Fruit fly (Drosophila melanogaster) whole organism, embryonic: ENCODE results near the gene CG5080.

Source experiments
- BEAF-32 ChIP-seq: fragments of 200-800 bp; sonication (Bioruptor generic); optimal IDR thresholded peaks from 3 replicates; lab custom pipeline; 2017; ENCODE audit warnings: missing biosample characterization, missing genetic modification characterization, mild to moderate bottlenecking, moderate library complexity, missing genetic modification reagents
- CG10543 ChIP-seq: fragments of 200-800 bp; sonication (Bioruptor generic); optimal IDR thresholded peaks from 3 replicates; lab custom pipeline; 2017; ENCODE audit warnings: missing biosample characterization, mild to moderate bottlenecking, missing genetic modification characterization, moderate library complexity
- CG10565 ChIP-seq: fragments of 200-800 bp; sonication (Bioruptor generic); optimal IDR thresholded peaks from 3 replicates; lab custom pipeline; 2016; ENCODE audit warnings: missing biosample characterization, mild to moderate bottlenecking, missing genetic modification characterization
- CG10959 ChIP-seq: fragments of 200-800 bp; sonication (Bioruptor generic); IDR thresholded peaks from 2 replicates; pipeline ENCODE4 v1.3.6; 2022; ENCODE audit warnings: missing biosample characterization, missing genetic modification characterization
- CG11696 ChIP-seq: fragments of 200-800 bp; sonication (Bioruptor generic); IDR thresholded peaks from 2 replicates; pipeline ENCODE4 v1.3.6; 2022; ENCODE audit warnings: missing biosample characterization, missing genetic modification characterization
- CG1233 ChIP-seq: fragments of 200-800 bp; sonication (Bioruptor generic); optimal IDR thresholded peaks from 4 replicates; lab custom pipeline; 2018; ENCODE audit warnings: missing biosample characterization, mild to moderate bottlenecking, missing genetic modification characterization
- CG14050 ChIP-seq: fragments of 200-800 bp; sonication (Bioruptor generic); IDR thresholded peaks from 3 replicates; pipeline ENCODE4 v1.3.6; 2022; ENCODE audit warnings: missing biosample characterization, missing genetic modification characterization
- CG15073 ChIP-seq: fragments of 200-800 bp; sonication (Bioruptor generic); optimal IDR thresholded peaks from 2 replicates; lab custom pipeline; 2016; ENCODE audit warnings: missing biosample characterization, missing genetic modification characterization
- CG1647 ChIP-seq: fragments of 200-800 bp; sonication (Bioruptor generic); optimal IDR thresholded peaks from 3 replicates; lab custom pipeline; 2016; ENCODE audit warnings: missing biosample characterization, missing genetic modification characterization
- CG16779 ChIP-seq: fragments of 200-800 bp; sonication (Bioruptor generic); IDR thresholded peaks from 2 replicates; pipeline ENCODE4 v1.3.6; 2022; ENCODE audit warnings: missing biosample characterization, missing genetic modification characterization
- CG16815 ChIP-seq: fragments of 200-800 bp; sonication (Bioruptor generic); optimal IDR thresholded peaks from 3 replicates; lab custom pipeline; 2017; ENCODE audit warnings: missing biosample characterization, mild to moderate bottlenecking, missing genetic modification characterization
- CG17829 ChIP-seq: fragments of 200-800 bp; optimal IDR thresholded peaks from 2 replicates; lab custom pipeline; 2019; ENCODE audit warnings: missing biosample characterization, mild to moderate bottlenecking, missing genetic modification characterization, moderate library complexity
- CG2712 ChIP-seq: fragments of 200-800 bp; optimal IDR thresholded peaks from 3 replicates; lab custom pipeline; 2019; ENCODE audit warnings: missing biosample characterization, mild to moderate bottlenecking, missing genetic modification characterization, moderate library complexity
- CG2875 ChIP-seq: fragments of 200-800 bp; sonication (Bioruptor generic); optimal IDR thresholded peaks from 2 replicates; lab custom pipeline; 2017; ENCODE audit warnings: missing biosample characterization, mild to moderate bottlenecking, missing genetic modification characterization, missing genetic modification reagents
- CG30431 ChIP-seq: fragments of 200-800 bp; sonication (Bioruptor generic); optimal IDR thresholded peaks from 2 replicates; lab custom pipeline; 2017; ENCODE audit warnings: missing biosample characterization, missing genetic modification characterization
- CG3726 ChIP-seq: fragments of 200-800 bp; sonication (Bioruptor generic); IDR thresholded peaks from 3 replicates; pipeline ENCODE4, ENCODE4 v1.3.6; 2022; ENCODE audit warnings: missing biosample characterization, missing genetic modification characterization
- CG5180 ChIP-seq: fragments of 200-800 bp; sonication (Bioruptor generic); optimal IDR thresholded peaks from 3 replicates; lab custom pipeline; 2017; ENCODE audit warnings: missing biosample characterization, missing genetic modification characterization, mild to moderate bottlenecking, moderate library complexity, missing genetic modification reagents
- CG7928 ChIP-seq: fragments of 200-800 bp; sonication (Bioruptor generic); optimal IDR thresholded peaks from 2 replicates; lab custom pipeline; 2017; ENCODE audit warnings: missing biosample characterization, mild to moderate bottlenecking, missing genetic modification characterization
- CG8281 ChIP-seq: fragments of 200-800 bp; sonication (Bioruptor generic); optimal IDR thresholded peaks from 2 replicates; lab custom pipeline; 2018; ENCODE audit warnings: missing biosample characterization, mild to moderate bottlenecking, missing genetic modification characterization, moderate library complexity
- D ChIP-seq, 2 experiments: fragments of 200-800 bp in 1 of 2; fragments of >200 bp in 1 of 2; sonication (Bioruptor generic) in 1 of 2; optimal IDR thresholded peaks; 2 replicates in 1 of 2; 3 replicates in 1 of 2; lab custom pipeline; 2017; ENCODE audit warnings: mild to moderate bottlenecking in 1 of 2, missing biosample characterization in 1 of 2, missing genetic modification characterization in 1 of 2, missing genetic modification reagents in 1 of 2
- Dek ChIP-seq: fragments of 200-800 bp; sonication (Bioruptor generic); optimal IDR thresholded peaks from 3 replicates; lab custom pipeline; 2019; ENCODE audit warnings: missing biosample characterization, mild to moderate bottlenecking, missing genetic modification characterization, moderate library complexity
- HmgD ChIP-seq: fragments of 200-800 bp; sonication (Bioruptor generic); optimal IDR thresholded peaks from 3 replicates; lab custom pipeline; 2016; ENCODE audit warnings: missing biosample characterization, missing genetic modification characterization
- Hr3 ChIP-seq: fragments of 200-800 bp; sonication (Bioruptor generic); optimal IDR thresholded peaks from 3 replicates; lab custom pipeline; 2016; ENCODE audit warnings: missing biosample characterization, missing genetic modification characterization
- MTF-1 ChIP-seq: fragments of 200-800 bp; sonication (Bioruptor generic); optimal IDR thresholded peaks from 2 replicates; lab custom pipeline; 2018; ENCODE audit warnings: missing biosample characterization, mild to moderate bottlenecking, missing genetic modification characterization, borderline replicate concordance
- Optix ChIP-seq: fragments of 200-800 bp; sonication (Bioruptor generic); IDR thresholded peaks from 3 replicates; pipeline ENCODE4 v1.3.6; 2022; ENCODE audit warnings: missing biosample characterization, missing genetic modification characterization
- Rfx ChIP-seq: fragments of 200-800 bp; sonication (Bioruptor generic); IDR thresholded peaks from 2 replicates; pipeline ENCODE4 v1.3.6; 2022; ENCODE audit warnings: missing biosample characterization, missing genetic modification characterization
- Scr ChIP-seq: fragments of 200-800 bp; sonication (Bioruptor generic); IDR thresholded peaks from 2 replicates; pipeline ENCODE4 v1.3.6; 2022; ENCODE audit warnings: missing biosample characterization, missing genetic modification characterization; ENCODE audit not compliant: partially characterized antibody
- Stat92E ChIP-seq, 3 experiments: fragments of >200 bp in 2 of 3; fragments of 200-800 bp in 1 of 3; sonication (Bioruptor generic) in 1 of 3; optimal IDR thresholded peaks; 2 replicates each; lab custom pipeline; 2017 to 2019; ENCODE audit warnings: missing biosample characterization in 3 of 3, missing genetic modification characterization in 3 of 3, mild to moderate bottlenecking in 1 of 3, moderate library complexity in 1 of 3
- TFAM ChIP-seq: fragments of 200-800 bp; sonication (Bioruptor generic); optimal IDR thresholded peaks from 2 replicates; lab custom pipeline; 2017; ENCODE audit warnings: missing biosample characterization, missing genetic modification characterization, inconsistent platforms
- Tbp ChIP-seq: fragments of >200 bp; optimal IDR thresholded peaks from 2 replicates; lab custom pipeline; 2018; ENCODE audit warnings: missing biosample characterization, missing genetic modification characterization
- Xrp1 ChIP-seq: fragments of 200-800 bp; sonication (Bioruptor generic); IDR thresholded peaks from 2 replicates; pipeline ENCODE4 v1.3.6; 2022; ENCODE audit warnings: missing biosample characterization, missing genetic modification characterization
- ash1 ChIP-seq: fragments of 200-800 bp; sonication (Bioruptor generic); optimal IDR thresholded peaks from 2 replicates; lab custom pipeline; 2018; ENCODE audit warnings: missing biosample characterization, mild to moderate bottlenecking, missing genetic modification characterization
- bbx ChIP-seq: fragments of 200-800 bp; sonication (Bioruptor generic); IDR thresholded peaks from 2 replicates; pipeline ENCODE4 v1.3.6; 2022; ENCODE audit warnings: missing biosample characterization, missing genetic modification characterization; ENCODE audit not compliant: partially characterized antibody
- cato ChIP-seq: fragments of 200-800 bp; sonication (Bioruptor generic); optimal IDR thresholded peaks from 2 replicates; lab custom pipeline; 2016; ENCODE audit warnings: missing biosample characterization, missing genetic modification characterization, borderline replicate concordance
- chif ChIP-seq, 2 experiments: fragments of 200-800 bp; sonication (Bioruptor generic); optimal IDR thresholded peaks; 3 replicates each; lab custom pipeline; 2016; ENCODE audit warnings: missing biosample characterization in 2 of 2, missing genetic modification characterization in 2 of 2
- fd3F ChIP-seq: fragments of 200-800 bp; sonication (Bioruptor generic); optimal IDR thresholded peaks from 2 replicates; lab custom pipeline; 2018; ENCODE audit warnings: missing biosample characterization, mild to moderate bottlenecking, missing genetic modification characterization, moderate library complexity
- ftz-f1 ChIP-seq: fragments of 200-800 bp; sonication (Bioruptor generic); optimal IDR thresholded peaks from 2 replicates; lab custom pipeline; 2016; ENCODE audit warnings: missing biosample characterization, missing genetic modification characterization
- grau ChIP-seq: fragments of 200-800 bp; optimal IDR thresholded peaks from 3 replicates; lab custom pipeline; 2019; ENCODE audit warnings: missing biosample characterization, mild to moderate bottlenecking, missing genetic modification characterization, moderate library complexity
- nerfin-1 ChIP-seq: fragments of 200-800 bp; sonication (Bioruptor generic); optimal IDR thresholded peaks from 3 replicates; lab custom pipeline; 2019; ENCODE audit warnings: missing biosample characterization, mild to moderate bottlenecking, missing genetic modification characterization, moderate library complexity
- pb ChIP-seq: fragments of 200-800 bp; sonication (Bioruptor generic); optimal IDR thresholded peaks from 3 replicates; lab custom pipeline; 2016; ENCODE audit warnings: missing biosample characterization, missing genetic modification characterization
- salm ChIP-seq: fragments of 200-800 bp; sonication (Bioruptor generic); optimal IDR thresholded peaks from 2 replicates; lab custom pipeline; 2018; ENCODE audit warnings: missing biosample characterization, mild to moderate bottlenecking, missing genetic modification characterization
- sob ChIP-seq: fragments of 200-800 bp; sonication (Bioruptor generic); IDR thresholded peaks from 2 replicates; pipeline ENCODE4 v1.3.6; 2022; ENCODE audit warnings: missing biosample characterization, missing genetic modification characterization
- stc ChIP-seq: fragments of 200-800 bp; sonication (Bioruptor generic); IDR thresholded peaks from 2 replicates; pipeline ENCODE4 v1.3.6; 2022; ENCODE audit warnings: missing biosample characterization, missing genetic modification characterization
- vnd ChIP-seq: fragments of 200-800 bp; sonication (Bioruptor generic); IDR thresholded peaks from 3 replicates; pipeline ENCODE4 v1.3.6; 2022; ENCODE audit warnings: missing biosample characterization, missing genetic modification characterization; ENCODE audit not compliant: partially characterized antibody
- wdn ChIP-seq: fragments of 200-800 bp; sonication (Bioruptor generic); IDR thresholded peaks from 2 replicates; pipeline ENCODE4 v1.3.6; 2022; ENCODE audit warnings: missing biosample characterization, missing genetic modification characterization
- wor ChIP-seq: fragments of 200-800 bp; sonication (Bioruptor generic); IDR thresholded peaks from 2 replicates; pipeline ENCODE4 v1.3.6; 2022; ENCODE audit warnings: missing biosample characterization, missing genetic modification characterization
- yki ChIP-seq: fragments of >200 bp; optimal IDR thresholded peaks from 3 replicates; lab custom pipeline; 2018

CG5080 gene

DNA sequence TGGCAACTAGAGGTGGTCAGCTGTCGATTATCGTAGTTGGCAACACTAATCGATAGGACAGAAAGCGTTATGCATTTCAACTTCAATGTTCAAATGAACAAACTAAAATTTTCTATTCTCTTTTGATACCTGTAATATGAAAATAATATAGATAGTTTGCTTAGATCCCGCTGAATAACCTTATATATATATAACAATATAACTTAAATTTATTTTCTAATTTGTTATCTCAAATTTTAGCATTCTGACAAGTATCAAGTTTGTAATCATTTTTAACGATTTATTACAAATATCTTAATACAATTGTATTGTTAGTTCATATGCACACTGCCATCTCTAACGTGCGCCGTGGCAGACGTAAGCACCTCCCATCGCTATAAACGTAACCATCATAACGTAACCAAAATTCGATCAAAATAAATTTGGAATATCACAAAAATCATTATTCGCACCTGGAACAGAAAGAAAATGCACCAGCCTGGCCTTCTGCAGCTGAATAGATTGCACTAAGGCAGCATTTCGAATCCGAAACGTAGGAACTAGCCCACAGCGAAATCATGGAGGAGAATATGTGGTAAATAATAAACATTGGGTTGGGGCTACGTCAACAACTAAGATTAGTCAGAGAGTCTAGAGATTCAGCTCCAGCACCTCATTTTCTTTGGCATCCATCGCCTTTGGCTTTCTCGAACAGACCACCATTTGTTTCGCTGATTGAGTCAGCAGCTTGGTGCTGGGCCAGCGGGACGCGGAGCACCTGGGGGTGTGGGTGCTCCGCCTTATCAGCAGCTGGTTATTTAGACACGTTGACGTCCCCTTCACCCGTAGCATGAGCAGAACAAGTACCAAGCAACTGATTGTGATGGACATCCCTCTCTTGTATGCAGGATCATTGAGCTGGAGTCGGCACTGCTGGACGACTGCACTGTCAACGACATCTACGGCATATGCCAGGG is 34.5 kb downstream of the CG5080 start, which contains the start of the genes Pino and TBC1D23 (continued):
- TF ChIP-seq CG16815 (GFP tag; lab: Kevin White, UChicago) (peak; percentile 56), CG8281 (tag; lab: Kevin White, UChicago) (peak; percentile 38), CG1647 (peak; percentile 30), CG11696 (GFP tag; lab: Robert Waterston, UW) (no peak), Tbp (GFP tag; lab: Kevin White, UChicago) (no peak), CG15073 (GFP tag; lab: Kevin White, UChicago) (no peak), fd3F (GFP tag; lab: Kevin White, UChicago) (peak; percentile 47), ash1 (GFP tag; lab: Kevin White, UChicago) (no peak), CG10959 (no peak), Stat92E (GFP tag; optimal IDR thresholded peaks at IDR 0.05; lab: Kevin White, UChicago) (no peak), CG30431 (GFP tag; lab: Kevin White, UChicago) (peak; percentile 48), salm (tag; lab: Kevin White, UChicago) (no peak), CG10543 (GFP tag; lab: Kevin White, UChicago) (peak; percentile 75), wdn (no peak; the same call in 1 of the 2 replicates), ftz-f1 (GFP tag; lab: Kevin White, UChicago) (no peak), wor (no peak), D (optimal IDR thresholded peaks at IDR 0.05; lab: Kevin White, UChicago) (no peak), D (GFP tag; optimal IDR thresholded peaks at IDR 0.05; lab: Kevin White, UChicago) (peak; percentile 45), chif (GFP tag; optimal IDR thresholded peaks at IDR 0.05; lab: Kevin White, UChicago) (peak in 1 of 2 experiments; percentile 45), Scr (GFP tag; lab: Robert Waterston, UW) (peak; percentile 80), CG2712 (tag; lab: Kevin White, UChicago) (peak; percentile 82), nerfin-1 (tag; lab: Kevin White, UChicago) (peak; percentile 46), CG14050 (GFP tag; lab: Robert Waterston, UW) (no peak), sob (GFP tag; lab: Robert Waterston, UW) (peak; percentile 71), HmgD (GFP tag; lab: Kevin White, UChicago) (no peak), MTF-1 (GFP tag; lab: Kevin White, UChicago) (no peak), CG3726 (GFP tag; lab: Robert Waterston, UW) (no peak), Hr3 (GFP tag; lab: Kevin White, UChicago) (peak; percentile 82), Dek (peak; percentile 69), Optix (GFP tag; lab: Robert Waterston, UW) (no peak), Xrp1 (GFP tag; lab: Robert Waterston, UW) (peak; percentile 75), yki (no peak), CG7928 (peak; percentile 7), CG2875 (GFP tag; lab: Kevin White, UChicago) (peak; percentile 15), BEAF-32 (GFP tag; lab: Kevin White, UChicago) (peak; percentile 82), CG17829 (tag; lab: Kevin White, UChicago) (peak; percentile 78), CG1233 (GFP tag; lab: Kevin White, UChicago) (peak; percentile 53), TFAM (GFP tag; lab: Kevin White, UChicago) (no peak), grau (tag; lab: Kevin White, UChicago) (peak; percentile 80), Rfx (GFP tag; lab: Robert Waterston, UW) (peak; percentile 85), stc (GFP tag; lab: Robert Waterston, UW) (peak; percentile 21; the same call in 1 of the 2 replicates), pb (no peak), vnd (peak; percentile 64), cato (GFP tag; lab: Kevin White, UChicago) (peak; percentile 26), bbx (GFP tag; lab: Robert Waterston, UW) (peak; percentile 31; the same call in 1 of the 2 replicates), CG10565 (no peak), CG16779 (GFP tag; lab: Robert Waterston, UW) (no peak), CG5180 (GFP tag; lab: Kevin White, UChicago) (no peak)
